Fruit fly (Drosophila melanogaster): ENCODE data around the gene Ssdp.

DNA sequence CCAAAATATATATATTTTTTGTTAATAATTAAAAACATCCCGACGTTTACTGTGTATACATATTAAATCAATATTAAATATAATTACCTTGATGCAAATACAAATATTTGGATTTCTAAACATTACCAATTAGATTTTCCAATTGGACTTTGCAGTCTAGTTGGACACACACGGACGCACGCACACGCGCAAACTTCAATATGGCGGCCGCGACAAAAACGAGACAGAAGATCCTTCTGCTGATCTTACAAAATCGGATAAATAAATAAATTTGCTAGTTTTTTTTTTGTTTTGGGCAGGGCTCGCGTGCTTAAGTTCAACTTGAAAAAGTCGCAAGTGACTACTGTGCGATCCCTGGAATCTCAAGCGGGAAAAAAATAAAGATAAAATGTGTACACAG, 42.8 kb downstream of the Ssdp start:
- TF ChIP-seq CG4496 (GFP tag; IDR thresholded peaks at IDR 0.05), result no peak
- no peak for TF ChIP-seq Ets98B (GFP tag; IDR thresholded peaks at IDR 0.05)
